Fruit fly (Drosophila melanogaster) whole organism, prepupa: ENCODE data around the gene Cyp310a1.

ENCODE experiments used
- Blimp-1 ChIP-seq: fragments of 200-800 bp; sonication (Bioruptor generic); optimal IDR thresholded peaks from 3 replicates; lab custom pipeline; 2017; ENCODE audit warnings: missing biosample characterization, missing genetic modification characterization, mild to moderate bottlenecking, moderate library complexity, missing genetic modification reagents
- CG10631 ChIP-seq: fragments of 200-800 bp; sonication (Bioruptor generic); optimal IDR thresholded peaks from 2 replicates; lab custom pipeline; 2016; ENCODE audit warnings: missing biosample characterization, missing genetic modification characterization
- CG10669 ChIP-seq: fragments of 200-800 bp; sonication (Bioruptor generic); optimal IDR thresholded peaks from 3 replicates; lab custom pipeline; 2018; ENCODE audit warnings: missing biosample characterization, mild to moderate bottlenecking, missing genetic modification characterization, moderate library complexity
- CG11294 ChIP-seq: fragments of 200-800 bp; sonication (Bioruptor generic); IDR thresholded peaks from 2 replicates; pipeline ENCODE4 v1.3.6; 2022; ENCODE audit warnings: missing biosample characterization, missing genetic modification characterization
- CG11762 ChIP-seq: fragments of 200-800 bp; sonication (Bioruptor generic); optimal IDR thresholded peaks from 3 replicates; lab custom pipeline; 2016; ENCODE audit warnings: missing biosample characterization, missing genetic modification characterization; ENCODE audit not compliant: insufficient read depth
- CG11902 ChIP-seq: fragments of 200-800 bp; sonication (Bioruptor generic); optimal IDR thresholded peaks from 3 replicates; lab custom pipeline; 2016; ENCODE audit warnings: missing biosample characterization, missing genetic modification characterization
- CG15336 ChIP-seq: fragments of 200-800 bp; sonication (Bioruptor generic); IDR thresholded peaks from 2 replicates; pipeline ENCODE4 v1.3.6; 2022; ENCODE audit warnings: missing biosample characterization, missing genetic modification characterization
- CG1621 ChIP-seq: fragments of 200-800 bp; sonication (Bioruptor generic); optimal IDR thresholded peaks from 3 replicates; lab custom pipeline; 2018; ENCODE audit warnings: missing biosample characterization, mild to moderate bottlenecking, missing genetic modification characterization
- CG3032 ChIP-seq: fragments of 200-800 bp; optimal IDR thresholded peaks from 2 replicates; lab custom pipeline; 2019; ENCODE audit warnings: missing biosample characterization, mild to moderate bottlenecking, missing genetic modification characterization, moderate library complexity
- CG31627 ChIP-seq: fragments of 200-800 bp; sonication (Bioruptor generic); optimal IDR thresholded peaks from 3 replicates; lab custom pipeline; 2016; ENCODE audit warnings: missing biosample characterization, missing genetic modification characterization
- CG32006 ChIP-seq: fragments of 200-800 bp; sonication (Bioruptor generic); optimal IDR thresholded peaks from 3 replicates; lab custom pipeline; 2017; ENCODE audit warnings: missing biosample characterization, mild to moderate bottlenecking, missing genetic modification characterization
- CG34406 ChIP-seq: fragments of 200-800 bp; sonication (Bioruptor generic); optimal IDR thresholded peaks from 3 replicates; lab custom pipeline; 2016; ENCODE audit warnings: missing biosample characterization, missing genetic modification characterization
- CG3919 ChIP-seq: fragments of 200-800 bp; sonication (Bioruptor generic); optimal IDR thresholded peaks from 3 replicates; lab custom pipeline; 2016; ENCODE audit warnings: missing biosample characterization, missing genetic modification characterization
- CG4318 ChIP-seq: fragments of 200-800 bp; sonication (Bioruptor generic); optimal IDR thresholded peaks from 3 replicates; lab custom pipeline; 2017; ENCODE audit warnings: missing biosample characterization, mild to moderate bottlenecking, missing genetic modification characterization
- CG6163 ChIP-seq: fragments of 200-800 bp; sonication (Bioruptor generic); IDR thresholded peaks from 3 replicates; pipeline ENCODE4 v1.3.6; 2022; ENCODE audit warnings: missing biosample characterization, missing genetic modification characterization
- CG6276 ChIP-seq: fragments of 200-800 bp; sonication (Bioruptor generic); optimal IDR thresholded peaks from 2 replicates; lab custom pipeline; 2017; ENCODE audit warnings: missing biosample characterization, mild to moderate bottlenecking, missing genetic modification characterization
- CG6854 ChIP-seq: fragments of 200-800 bp; sonication (Bioruptor generic); optimal IDR thresholded peaks from 2 replicates; lab custom pipeline; 2017; ENCODE audit warnings: missing biosample characterization, mild to moderate bottlenecking, missing genetic modification characterization
- CG7368 ChIP-seq: fragments of 200-800 bp; sonication (Bioruptor generic); optimal IDR thresholded peaks from 3 replicates; lab custom pipeline; 2016; ENCODE audit warnings: missing biosample characterization, missing genetic modification characterization
- CG8119 ChIP-seq: fragments of 200-800 bp; sonication (Bioruptor generic); IDR thresholded peaks from 3 replicates; pipeline ENCODE4 v1.3.6; 2022; ENCODE audit warnings: missing biosample characterization, missing genetic modification characterization
- CG8319 ChIP-seq: fragments of 200-800 bp; sonication (Bioruptor generic); optimal IDR thresholded peaks from 3 replicates; lab custom pipeline; 2016; ENCODE audit warnings: missing biosample characterization, missing genetic modification characterization
- CG8632 ChIP-seq: fragments of 200-800 bp; sonication (Bioruptor generic); optimal IDR thresholded peaks from 3 replicates; lab custom pipeline; 2016; ENCODE audit warnings: missing biosample characterization, missing genetic modification characterization
- Eip75B ChIP-seq: fragments of 200-800 bp; sonication (Bioruptor generic); optimal IDR thresholded peaks from 3 replicates; lab custom pipeline; 2016; ENCODE audit warnings: missing biosample characterization, missing genetic modification characterization
- Eip93F ChIP-seq: fragments of 200-800 bp; sonication (Bioruptor generic); optimal IDR thresholded peaks from 2 replicates; lab custom pipeline; 2016; ENCODE audit warnings: missing biosample characterization, mild to moderate bottlenecking, missing genetic modification characterization
- Ets21C ChIP-seq: fragments of 200-800 bp; sonication (Bioruptor generic); optimal IDR thresholded peaks from 3 replicates; lab custom pipeline; 2016; ENCODE audit warnings: missing biosample characterization, missing genetic modification characterization
- Ets96B ChIP-seq: fragments of 200-800 bp; optimal IDR thresholded peaks from 2 replicates; lab custom pipeline; 2019; ENCODE audit warnings: missing biosample characterization, mild to moderate bottlenecking, missing genetic modification characterization, moderate library complexity
- Hr38 ChIP-seq: sonication (Bioruptor generic); optimal IDR thresholded peaks from 2 replicates; lab custom pipeline; 2016; ENCODE audit warnings: missing biosample characterization, missing genetic modification characterization
- Hr39 ChIP-seq: fragments of 200-800 bp; sonication (Bioruptor generic); optimal IDR thresholded peaks from 2 replicates; lab custom pipeline; 2016; ENCODE audit warnings: missing biosample characterization, missing genetic modification characterization
- Hr4 ChIP-seq: fragments of 200-800 bp; sonication (Bioruptor generic); optimal IDR thresholded peaks from 3 replicates; lab custom pipeline; 2016; ENCODE audit warnings: missing biosample characterization, missing genetic modification characterization
- Lpt ChIP-seq: fragments of 200-800 bp; sonication (Bioruptor generic); optimal IDR thresholded peaks from 3 replicates; lab custom pipeline; 2016; ENCODE audit warnings: missing biosample characterization, missing genetic modification characterization
- Met ChIP-seq: fragments of 200-800 bp; sonication (Bioruptor generic); optimal IDR thresholded peaks from 3 replicates; lab custom pipeline; 2016; ENCODE audit warnings: missing biosample characterization, missing genetic modification characterization
- OdsH ChIP-seq: fragments of 200-800 bp; sonication (Bioruptor generic); optimal IDR thresholded peaks from 3 replicates; lab custom pipeline; 2016; ENCODE audit warnings: missing biosample characterization, missing genetic modification characterization
- Sox102F ChIP-seq: fragments of 200-800 bp; sonication (Bioruptor generic); optimal IDR thresholded peaks from 2 replicates; lab custom pipeline; 2016; ENCODE audit warnings: missing biosample characterization, mild to moderate bottlenecking, missing genetic modification characterization
- Sox14 ChIP-seq: fragments of 200-800 bp; sonication (Bioruptor generic); optimal IDR thresholded peaks from 3 replicates; lab custom pipeline; 2016; ENCODE audit warnings: missing biosample characterization, missing genetic modification characterization
- achi ChIP-seq: fragments of 200-800 bp; sonication (Bioruptor generic); optimal IDR thresholded peaks from 3 replicates; lab custom pipeline; 2016; ENCODE audit warnings: missing biosample characterization, missing genetic modification characterization
- acj6 ChIP-seq: fragments of 200-800 bp; sonication (Bioruptor generic); optimal IDR thresholded peaks from 3 replicates; lab custom pipeline; 2016; ENCODE audit warnings: missing biosample characterization, missing genetic modification characterization
- cyc ChIP-seq: fragments of 200-800 bp; sonication (Bioruptor generic); optimal IDR thresholded peaks from 3 replicates; lab custom pipeline; 2016; ENCODE audit warnings: missing biosample characterization, missing genetic modification characterization
- dsx ChIP-seq: fragments of 200-800 bp; optimal IDR thresholded peaks from 3 replicates; lab custom pipeline; 2019; ENCODE audit warnings: missing biosample characterization, mild to moderate bottlenecking, missing genetic modification characterization, moderate library complexity; ENCODE audit not compliant: poor library complexity, severe bottlenecking
- fd59A ChIP-seq: fragments of 200-800 bp; sonication (Bioruptor generic); optimal IDR thresholded peaks from 2 replicates; lab custom pipeline; 2017; ENCODE audit warnings: missing biosample characterization, mild to moderate bottlenecking, missing genetic modification characterization, missing genetic modification reagents
- fd85E ChIP-seq: fragments of 200-800 bp; sonication (Bioruptor generic); optimal IDR thresholded peaks from 3 replicates; lab custom pipeline; 2016; ENCODE audit warnings: missing biosample characterization, missing genetic modification characterization
- fkh ChIP-seq: fragments of 200-800 bp; sonication (Bioruptor generic); optimal IDR thresholded peaks from 3 replicates; lab custom pipeline; 2017; ENCODE audit warnings: missing biosample characterization, mild to moderate bottlenecking, missing genetic modification characterization, moderate library complexity
- net ChIP-seq: fragments of 200-800 bp; sonication (Bioruptor generic); optimal IDR thresholded peaks from 3 replicates; lab custom pipeline; 2016; ENCODE audit warnings: missing biosample characterization, missing genetic modification characterization
- pdm3 ChIP-seq: fragments of 200-800 bp; sonication (Bioruptor generic); optimal IDR thresholded peaks from 3 replicates; lab custom pipeline; 2016; ENCODE audit warnings: missing biosample characterization, missing genetic modification characterization
- salr ChIP-seq, 2 experiments: fragments of 200-800 bp; sonication (Bioruptor generic); optimal IDR thresholded peaks; 3 replicates each; lab custom pipeline; 2016 to 2018; ENCODE audit warnings: missing biosample characterization in 2 of 2, missing genetic modification characterization in 2 of 2, mild to moderate bottlenecking in 1 of 2
- spab ChIP-seq: fragments of 200-800 bp; sonication (Bioruptor generic); optimal IDR thresholded peaks from 2 replicates; lab custom pipeline; 2017; ENCODE audit warnings: missing biosample characterization, mild to moderate bottlenecking, missing genetic modification characterization, missing genetic modification reagents
- svp ChIP-seq: fragments of 200-800 bp; sonication (Bioruptor generic); peaks from one replicate; lab custom pipeline; 2016; ENCODE audit warnings: missing biosample characterization, missing genetic modification characterization
- topi ChIP-seq: fragments of 200-800 bp; sonication (Bioruptor generic); optimal IDR thresholded peaks from 3 replicates; lab custom pipeline; 2016; ENCODE audit warnings: missing biosample characterization, missing genetic modification characterization

The Cyp310a1 gene

dm6 chr2L:18665952-18666606 is 13.3 kb upstream of the Cyp310a1 start (continued):
- TF ChIP-seq CG31627 (peak; percentile 54), CG6854 (GFP tag; lab: Kevin White, UChicago) (no peak), CG8119 (no peak), achi (GFP tag; lab: Kevin White, UChicago) (no peak), pdm3 (GFP tag; lab: Kevin White, UChicago) (no peak), CG3919 (GFP tag; lab: Kevin White, UChicago) (peak; percentile 67), cyc (GFP tag; lab: Kevin White, UChicago) (peak; percentile 68), CG34406 (GFP tag; lab: Kevin White, UChicago) (no peak), CG8319 (no peak), Lpt (GFP tag; lab: Kevin White, UChicago) (no peak), CG11902 (GFP tag; lab: Kevin White, UChicago) (no peak), Eip75B (GFP tag; lab: Kevin White, UChicago) (no peak), fd85E (GFP tag; lab: Kevin White, UChicago) (no peak), CG4318 (no peak), CG6163 (GFP tag; lab: Robert Waterston, UW) (no peak), CG8632 (GFP tag; lab: Kevin White, UChicago) (no peak), CG15336 (GFP tag; lab: Robert Waterston, UW) (no peak)
- TF ChIP-seq, all 60 proteins: peak for 14

DNA sequence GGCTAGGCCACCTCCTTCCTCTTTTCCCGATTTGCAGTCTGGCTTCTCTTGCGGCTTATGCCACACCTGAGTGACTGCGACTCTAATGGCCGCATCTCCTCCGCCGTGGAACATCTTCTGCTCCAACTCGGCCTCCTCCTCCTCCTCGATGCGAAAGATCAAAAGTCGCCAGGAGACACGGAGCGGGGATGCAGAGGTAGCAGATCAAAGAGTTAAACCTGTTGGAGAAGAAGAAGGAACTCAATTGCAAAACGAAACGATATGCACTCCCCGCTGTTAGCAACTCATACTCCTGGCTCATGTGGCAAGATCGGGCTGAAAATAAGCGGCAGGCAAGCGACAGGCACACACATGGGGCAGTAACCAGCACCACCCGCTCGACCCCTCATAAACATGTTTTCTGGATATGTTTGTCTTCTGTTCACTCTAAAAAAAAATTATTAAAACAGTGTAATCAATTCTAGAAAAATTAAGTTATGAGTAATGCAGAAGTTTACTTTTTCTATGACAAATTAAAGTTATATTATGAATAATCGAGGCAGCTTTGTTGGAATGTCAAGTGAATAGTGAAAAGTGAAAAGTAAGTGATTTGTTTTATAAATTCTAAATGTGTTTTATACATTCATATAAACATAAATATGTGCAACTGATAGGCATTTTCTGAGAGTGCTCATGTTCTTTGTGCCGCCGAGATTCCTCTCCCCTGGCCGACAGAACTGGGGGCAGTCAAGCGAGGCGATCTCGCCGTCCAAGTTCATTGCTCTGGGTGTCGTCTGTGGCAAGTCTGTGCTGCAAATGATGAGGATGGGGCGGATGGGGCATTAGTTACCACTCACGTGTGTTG is 12.1 kb upstream of the Cyp310a1 start:
- TF ChIP-seq net (peak; percentile 72), CG11294 (GFP tag; lab: Robert Waterston, UW) (no peak), Hr4 (GFP tag; lab: Kevin White, UChicago) (peak; percentile 50), achi (GFP tag; lab: Kevin White, UChicago) (peak; percentile 84), Lpt (GFP tag; lab: Kevin White, UChicago) (peak; percentile 76), OdsH (GFP tag; lab: Kevin White, UChicago) (peak; percentile 81), dsx (GFP tag; lab: Kevin White, UChicago) (peak; percentile 81), Met (GFP tag; lab: Kevin White, UChicago) (peak; percentile 93), Sox102F (peak; percentile 78), CG32006 (GFP tag; lab: Kevin White, UChicago) (peak; percentile 81), CG11762 (peak; percentile 63), salr (GFP tag; optimal IDR thresholded peaks at IDR 0.05; lab: Kevin White, UChicago) (peak; percentile 53 to 79), CG4318 (peak; percentile 44), pdm3 (GFP tag; lab: Kevin White, UChicago) (peak; percentile 76), Eip75B (GFP tag; lab: Kevin White, UChicago) (peak; percentile 86), CG1621 (tag; lab: Kevin White, UChicago) (peak; percentile 64), CG8119 (peak; percentile 70), Hr39 (GFP tag; lab: Kevin White, UChicago) (peak; percentile 70), CG3032 (tag; lab: Kevin White, UChicago) (peak; percentile 89), CG7368 (GFP tag; lab: Kevin White, UChicago) (peak; percentile 40), cyc (GFP tag; lab: Kevin White, UChicago) (peak; percentile 78), Blimp-1 (peak; percentile 65), CG10669 (GFP tag; lab: Kevin White, UChicago) (peak; percentile 81), Sox14 (peak; percentile 89), spab (GFP tag; lab: Kevin White, UChicago) (peak; percentile 83), CG15336 (GFP tag; lab: Robert Waterston, UW) (peak; percentile 76), CG10631 (peak; percentile 82), CG6163 (GFP tag; lab: Robert Waterston, UW) (peak; percentile 47), fd59A (peak; percentile 77), Eip93F (GFP tag; lab: Kevin White, UChicago) (no peak), Ets96B (tag; lab: Kevin White, UChicago) (peak; percentile 87), acj6 (GFP tag; lab: Kevin White, UChicago) (peak; percentile 79), svp (GFP tag; lab: Kevin White, UChicago) (peak; percentile 90), topi (GFP tag; lab: Kevin White, UChicago) (peak; percentile 87), CG8632 (GFP tag; lab: Kevin White, UChicago) (peak; percentile 62), CG6276 (peak; percentile 72), fkh (no peak), Ets21C (GFP tag; lab: Kevin White, UChicago) (peak; percentile 72), Hr38 (GFP tag; lab: Kevin White, UChicago) (no peak)
